Worm (Caenorhabditis elegans) whole organism, late embryonic: Measurements from ENCODE around the gene Y54G2A.48.

Experiments used
- C08G9.2 ChIP-seq: sonication (generic microtip); optimal IDR thresholded peaks from 2 replicates; lab custom pipeline; 2016; ENCODE audit warnings: mild to moderate bottlenecking, missing genetic modification characterization, moderate library complexity, missing compliant biosample characterization
- C38D4.7 ChIP-seq: fragments of 200-800 bp; sonication (Bioruptor generic); optimal IDR thresholded peaks from 2 replicates; lab custom pipeline; 2018; ENCODE audit warnings: mild to moderate bottlenecking, missing genetic modification characterization, moderate library complexity, missing compliant biosample characterization
- F13H6.1 ChIP-seq: sonication (generic microtip); optimal IDR thresholded peaks from 2 replicates; lab custom pipeline; 2016; ENCODE audit warnings: missing genetic modification characterization, missing compliant biosample characterization
- K09A11.1 ChIP-seq: sonication (generic microtip); optimal IDR thresholded peaks from 2 replicates; lab custom pipeline; 2017; ENCODE audit warnings: antibody characterized with exemption, mild to moderate bottlenecking, missing genetic modification characterization, missing compliant biosample characterization; ENCODE audit not compliant: insufficient read depth
- ama-1 ChIP-seq: fragments of 150-350 bp; optimal IDR thresholded peaks from 2 replicates; lab custom pipeline; 2014
- ceh-18 ChIP-seq: sonication (generic microtip); optimal IDR thresholded peaks from 2 replicates; lab custom pipeline; 2016; ENCODE audit warnings: missing genetic modification characterization, missing compliant biosample characterization
- ceh-19 ChIP-seq: fragments of 200-800 bp; sonication (Bioruptor generic); optimal IDR thresholded peaks from 2 replicates; lab custom pipeline; 2018; ENCODE audit warnings: mild to moderate bottlenecking, missing genetic modification characterization, missing compliant biosample characterization
- ceh-2 ChIP-seq: sonication (generic microtip); optimal IDR thresholded peaks from 2 replicates; lab custom pipeline; 2016; ENCODE audit warnings: missing genotype, missing genetic modification characterization, missing compliant biosample characterization
- ceh-24 ChIP-seq: sonication (generic microtip); optimal IDR thresholded peaks from 2 replicates; lab custom pipeline; 2016; ENCODE audit warnings: mild to moderate bottlenecking, missing genetic modification characterization, missing compliant biosample characterization
- ceh-31 ChIP-seq: sonication (generic microtip); optimal IDR thresholded peaks from 2 replicates; lab custom pipeline; 2016; ENCODE audit warnings: missing genetic modification characterization, missing compliant biosample characterization
- ceh-45 ChIP-seq: fragments of 200-800 bp; sonication (Bioruptor generic); IDR thresholded peaks from 2 replicates; pipeline ENCODE4 v1.3.6; 2022; ENCODE audit warnings: missing genetic modification reagents, missing genetic modification characterization, missing compliant biosample characterization
- ceh-48 ChIP-seq: sonication (generic microtip); optimal IDR thresholded peaks from 2 replicates; lab custom pipeline; 2016; ENCODE audit warnings: missing genetic modification characterization, inconsistent platforms, missing compliant biosample characterization
- ceh-6 ChIP-seq: fragments of 200-800 bp; sonication (Bioruptor generic); optimal IDR thresholded peaks from 2 replicates; lab custom pipeline; 2018; ENCODE audit warnings: mild to moderate bottlenecking, missing genetic modification characterization, missing compliant biosample characterization
- ceh-9 ChIP-seq: sonication (generic microtip); optimal IDR thresholded peaks from 2 replicates; lab custom pipeline; 2016; ENCODE audit warnings: mild to moderate bottlenecking, missing genetic modification characterization, inconsistent platforms, missing compliant biosample characterization
- che-1 ChIP-seq: sonication (generic microtip); optimal IDR thresholded peaks from 2 replicates; lab custom pipeline; 2016; ENCODE audit warnings: mild to moderate bottlenecking, missing genetic modification characterization, missing compliant biosample characterization
- dmd-4 ChIP-seq: sonication (generic microtip); optimal IDR thresholded peaks from 2 replicates; lab custom pipeline; 2016; ENCODE audit warnings: borderline replicate concordance, missing genetic modification characterization, missing compliant biosample characterization
- dve-1 ChIP-seq: sonication (generic microtip); optimal IDR thresholded peaks from 2 replicates; lab custom pipeline; 2017; ENCODE audit warnings: antibody characterized with exemption, mild to moderate bottlenecking, missing genetic modification characterization, missing compliant biosample characterization
- elt-4 ChIP-seq: sonication (generic microtip); optimal IDR thresholded peaks from 2 replicates; lab custom pipeline; 2016; ENCODE audit warnings: missing genetic modification characterization, missing compliant biosample characterization
- fax-1 ChIP-seq: sonication (generic microtip); optimal IDR thresholded peaks from 2 replicates; lab custom pipeline; 2016; ENCODE audit warnings: missing genotype, missing genetic modification characterization, missing compliant biosample characterization
- fkh-10 ChIP-seq: fragments of 150-350 bp; optimal IDR thresholded peaks from 2 replicates; lab custom pipeline; 2014; ENCODE audit warnings: missing biosample characterization, missing genetic modification reagents, missing genetic modification characterization
- fkh-6 ChIP-seq: sonication (generic microtip); optimal IDR thresholded peaks from 2 replicates; lab custom pipeline; 2016; ENCODE audit warnings: missing genetic modification characterization, missing compliant biosample characterization
- gmeb-2 ChIP-seq: sonication (generic microtip); optimal IDR thresholded peaks from 2 replicates; lab custom pipeline; 2016; ENCODE audit warnings: missing genetic modification characterization, inconsistent platforms, missing compliant biosample characterization
- hlh-13 ChIP-seq: fragments of 200-800 bp; sonication (Bioruptor generic); optimal IDR thresholded peaks from 2 replicates; lab custom pipeline; 2018; ENCODE audit warnings: mild to moderate bottlenecking, missing genetic modification characterization, missing compliant biosample characterization
- hlh-15 ChIP-seq: sonication (generic microtip); optimal IDR thresholded peaks from 2 replicates; lab custom pipeline; 2016; ENCODE audit warnings: missing genetic modification characterization, missing compliant biosample characterization
- hlh-6 ChIP-seq: sonication (generic microtip); optimal IDR thresholded peaks from 2 replicates; lab custom pipeline; 2016; ENCODE audit warnings: missing genotype, missing genetic modification characterization, missing compliant biosample characterization
- hlh-8 ChIP-seq: sonication (generic microtip); optimal IDR thresholded peaks from 2 replicates; lab custom pipeline; 2016; ENCODE audit warnings: missing genotype, missing genetic modification characterization, missing compliant biosample characterization
- lim-6 ChIP-seq: sonication (generic microtip); optimal IDR thresholded peaks from 2 replicates; lab custom pipeline; 2016; ENCODE audit warnings: missing genetic modification characterization, missing compliant biosample characterization
- mec-3 ChIP-seq: sonication (generic microtip); optimal IDR thresholded peaks from 2 replicates; lab custom pipeline; 2016; ENCODE audit warnings: borderline replicate concordance, missing genetic modification characterization, missing compliant biosample characterization
- nhr-11 ChIP-seq: fragments of 150-350 bp; optimal IDR thresholded peaks from 2 replicates; lab custom pipeline; 2014; ENCODE audit warnings: missing biosample characterization, missing genetic modification characterization
- nhr-232 ChIP-seq: sonication (generic microtip); optimal IDR thresholded peaks from 2 replicates; lab custom pipeline; 2016; ENCODE audit warnings: missing genetic modification characterization, missing compliant biosample characterization
- npax-4 ChIP-seq: sonication (generic microtip); optimal IDR thresholded peaks from 2 replicates; lab custom pipeline; 2016; ENCODE audit warnings: missing genetic modification characterization, missing compliant biosample characterization
- odd-2 ChIP-seq: sonication (generic microtip); optimal IDR thresholded peaks from 2 replicates; lab custom pipeline; 2017; ENCODE audit warnings: antibody characterized with exemption, mild to moderate bottlenecking, missing genetic modification characterization, missing compliant biosample characterization
- pat-9 ChIP-seq: fragments of 200-800 bp; sonication (Bioruptor generic); optimal IDR thresholded peaks from 2 replicates; lab custom pipeline; 2018; ENCODE audit warnings: mild to moderate bottlenecking, missing genetic modification characterization, moderate library complexity, missing compliant biosample characterization
- pha-2 ChIP-seq: sonication (generic microtip); optimal IDR thresholded peaks from 2 replicates; lab custom pipeline; 2017; ENCODE audit warnings: mild to moderate bottlenecking, missing genetic modification characterization, missing compliant biosample characterization
- pha-4 ChIP-seq: fragments of 150-350 bp; optimal IDR thresholded peaks from 2 replicates; lab custom pipeline; 2018; ENCODE audit warnings: missing biosample characterization, missing genetic modification reagents, missing genetic modification characterization
- pqm-1 ChIP-seq: sonication (generic microtip); optimal IDR thresholded peaks from 2 replicates; lab custom pipeline; 2016; ENCODE audit warnings: missing genetic modification characterization, missing compliant biosample characterization
- pros-1 ChIP-seq: fragments of 150-350 bp; optimal IDR thresholded peaks from 2 replicates; lab custom pipeline; 2014; ENCODE audit warnings: missing biosample characterization, missing genetic modification reagents, missing genetic modification characterization
- ref-2 ChIP-seq: sonication (generic microtip); optimal IDR thresholded peaks from 2 replicates; lab custom pipeline; 2016; ENCODE audit warnings: missing genetic modification characterization, missing compliant biosample characterization
- rnt-1 ChIP-seq: sonication (generic microtip); optimal IDR thresholded peaks from 2 replicates; lab custom pipeline; 2016; ENCODE audit warnings: missing genetic modification characterization, missing compliant biosample characterization
- sdc-2 ChIP-seq: sonication (generic microtip); optimal IDR thresholded peaks from 2 replicates; lab custom pipeline; 2016; ENCODE audit warnings: missing genotype, missing genetic modification characterization, missing compliant biosample characterization
- sox-4 ChIP-seq: sonication (generic microtip); optimal IDR thresholded peaks from 2 replicates; lab custom pipeline; 2017; ENCODE audit warnings: mild to moderate bottlenecking, missing genetic modification characterization, inconsistent platforms, missing compliant biosample characterization
- tbx-2 ChIP-seq: sonication (generic microtip); optimal IDR thresholded peaks from 2 replicates; lab custom pipeline; 2016; ENCODE audit warnings: missing genetic modification characterization, missing compliant biosample characterization
- tbx-7 ChIP-seq: sonication (generic microtip); optimal IDR thresholded peaks from 2 replicates; lab custom pipeline; 2016; ENCODE audit warnings: missing genotype, missing genetic modification characterization, missing compliant biosample characterization
- ttx-3 ChIP-seq: sonication (generic microtip); optimal IDR thresholded peaks from 2 replicates; lab custom pipeline; 2016; ENCODE audit warnings: missing genetic modification reagents, missing genetic modification characterization, missing compliant biosample characterization
- unc-42 ChIP-seq: sonication (generic microtip); optimal IDR thresholded peaks from 2 replicates; lab custom pipeline; 2016; ENCODE audit warnings: missing genotype, missing genetic modification characterization, missing compliant biosample characterization
- unc-55 ChIP-seq: sonication (generic microtip); optimal IDR thresholded peaks from 2 replicates; lab custom pipeline; 2017; ENCODE audit warnings: missing biosample characterization, missing genetic modification reagents, missing genetic modification characterization
- unc-86 ChIP-seq: sonication (generic microtip); optimal IDR thresholded peaks from 2 replicates; lab custom pipeline; 2016; ENCODE audit warnings: missing genetic modification characterization, missing compliant biosample characterization
- ztf-16 ChIP-seq: sonication (generic microtip); optimal IDR thresholded peaks from 2 replicates; lab custom pipeline; 2017; ENCODE audit warnings: missing genetic modification characterization, missing compliant biosample characterization

Gene Y54G2A.48

ce11 chrIV:2805525-2805924, 27.0 kb downstream of the Y54G2A.48 start, which contains the start of gene Y54G2A.45 (continued):
- no peak for TF ChIP-seq mec-3 (tag; lab: Kevin White, UChicago)
- TF ChIP-seq F13H6.1 (tag; lab: Kevin White, UChicago): no peak
- TF ChIP-seq ama-1 (lab: Kevin White, UChicago): no peak
- TF ChIP-seq ref-2: peak; percentile 46
- no peak for TF ChIP-seq hlh-6 (tag; lab: Kevin White, UChicago)
- peak; percentile 39 for TF ChIP-seq pat-9
- TF ChIP-seq ceh-48 (tag; lab: Kevin White, UChicago): no peak
- TF ChIP-seq ttx-3: peak; percentile 37
- TF ChIP-seq ceh-19 (GFP tag; lab: Kevin White, UChicago): no peak
- no peak for TF ChIP-seq nhr-11 (tag; lab: Kevin White, UChicago)
- TF ChIP-seq elt-4 (tag; lab: Kevin White, UChicago): no peak
- TF ChIP-seq pha-2: no peak
- TF ChIP-seq che-1 (tag; lab: Kevin White, UChicago): peak; percentile 31
- peak; percentile 32 for TF ChIP-seq ceh-18 (tag; lab: Kevin White, UChicago)
- TF ChIP-seq C08G9.2: no peak
- no peak for TF ChIP-seq pha-4 (tag; lab: Kevin White, UChicago)
- peak; percentile 5 for TF ChIP-seq K09A11.1 (tag; lab: Kevin White, UChicago)
- TF ChIP-seq rnt-1 (tag; lab: Kevin White, UChicago): no peak
- no peak for TF ChIP-seq unc-55 (GFP tag; lab: Kevin White, UChicago)
- no peak for TF ChIP-seq hlh-13 (GFP tag; lab: Kevin White, UChicago)
- TF ChIP-seq unc-42 (tag; lab: Kevin White, UChicago): no peak

- TF ChIP-seq ref-2 (no peak), unc-86 (tag; lab: Kevin White, UChicago) (no peak), ama-1 (lab: Kevin White, UChicago) (no peak), ceh-2 (tag; lab: Kevin White, UChicago) (no peak), unc-55 (GFP tag; lab: Kevin White, UChicago) (no peak), sox-4 (tag; lab: Kevin White, UChicago) (no peak), ceh-9 (tag; lab: Kevin White, UChicago) (no peak)
- TF ChIP-seq, all 69 proteins: peak for 0
These were observed 28.8 kb downstream of the Y54G2A.48 start, which contains the start of gene Y54G2A.32 for ce11 chrIV:2803652-2804051. Gene Y54G2A.32, plus strand, starts transcription at chrIV:2803952.

- TF ChIP-seq dve-1 (tag; lab: Kevin White, UChicago) (no peak), hlh-13 (GFP tag; lab: Kevin White, UChicago) (no peak), hlh-15 (tag; lab: Kevin White, UChicago) (no peak), tbx-7 (tag; lab: Kevin White, UChicago) (no peak), pha-4 (tag; lab: Kevin White, UChicago) (no peak), odd-2 (tag; lab: Kevin White, UChicago) (no peak), nhr-232 (tag; lab: Kevin White, UChicago) (peak; percentile 29), fax-1 (no peak), ceh-24 (no peak), pros-1 (tag; lab: Kevin White, UChicago) (no peak), K09A11.1 (tag; lab: Kevin White, UChicago) (no peak), F13H6.1 (tag; lab: Kevin White, UChicago) (no peak), npax-4 (no peak), nhr-11 (tag; lab: Kevin White, UChicago) (no peak), hlh-6 (tag; lab: Kevin White, UChicago) (no peak), unc-42 (tag; lab: Kevin White, UChicago) (no peak), C38D4.7 (GFP tag; lab: Kevin White, UChicago) (peak; percentile 32), ceh-19 (GFP tag; lab: Kevin White, UChicago) (no peak), hlh-8 (tag; lab: Kevin White, UChicago) (no peak), sdc-2 (no peak), ceh-6 (GFP tag; lab: Kevin White, UChicago) (peak; percentile 38), ceh-45 (no peak), dmd-4 (tag; lab: Kevin White, UChicago) (no peak), C08G9.2 (peak; percentile 46), rnt-1 (tag; lab: Kevin White, UChicago) (no peak), tbx-2 (tag; lab: Kevin White, UChicago) (peak; percentile 7), fkh-10 (GFP tag; lab: Kevin White, UChicago) (no peak), gmeb-2 (tag; lab: Kevin White, UChicago) (peak; percentile 14), lim-6 (tag; lab: Kevin White, UChicago) (no peak), che-1 (tag; lab: Kevin White, UChicago) (peak; percentile 4), ceh-31 (tag; lab: Kevin White, UChicago) (no peak), ceh-48 (tag; lab: Kevin White, UChicago) (no peak), pqm-1 (tag; lab: Kevin White, UChicago) (no peak), fkh-6 (no peak), ztf-16 (no peak)
These were observed 30.3 kb downstream of the Y54G2A.48 start for ce11 chrIV:2802193-2802592.
